Fruit fly (Drosophila melanogaster) whole organism, embryonic: ENCODE measurements around the gene p23.

Source experiments
- B-H2 ChIP-seq: fragments of 200-800 bp; sonication (Bioruptor generic); optimal IDR thresholded peaks from 2 replicates; lab custom pipeline; 2018; ENCODE audit warnings: missing biosample characterization, mild to moderate bottlenecking, missing genetic modification characterization
- BtbVII ChIP-seq: fragments of 200-800 bp; sonication (Bioruptor generic); optimal IDR thresholded peaks from 3 replicates; lab custom pipeline; 2017; ENCODE audit warnings: missing biosample characterization, mild to moderate bottlenecking, missing genetic modification characterization
- Bteb2 ChIP-seq: fragments of 200-800 bp; sonication (Bioruptor generic); optimal IDR thresholded peaks from 2 replicates; lab custom pipeline; 2016; ENCODE audit warnings: missing biosample characterization, missing genetic modification characterization
- CG13894 ChIP-seq: fragments of 200-800 bp; sonication (Bioruptor generic); optimal IDR thresholded peaks from 3 replicates; lab custom pipeline; 2018; ENCODE audit warnings: missing biosample characterization, mild to moderate bottlenecking, missing genetic modification characterization, moderate library complexity
- CG18599 ChIP-seq: fragments of 200-800 bp; sonication (Bioruptor generic); optimal IDR thresholded peaks from 3 replicates; lab custom pipeline; 2017; ENCODE audit warnings: missing biosample characterization, missing genetic modification characterization, mild to moderate bottlenecking, moderate library complexity, missing genetic modification reagents
- CG2678 ChIP-seq: fragments of 200-800 bp; sonication (Bioruptor generic); optimal IDR thresholded peaks from 3 replicates; lab custom pipeline; 2019; ENCODE audit warnings: missing biosample characterization, mild to moderate bottlenecking, missing genetic modification characterization, moderate library complexity
- CG31365 ChIP-seq: fragments of 200-800 bp; sonication (Bioruptor generic); optimal IDR thresholded peaks from 2 replicates; lab custom pipeline; 2018; ENCODE audit warnings: missing biosample characterization, mild to moderate bottlenecking, missing genetic modification characterization
- CG32532 ChIP-seq: fragments of 200-800 bp; sonication (Bioruptor generic); IDR thresholded peaks from 2 replicates; pipeline ENCODE4 v1.3.6; 2022; ENCODE audit warnings: missing biosample characterization, missing genetic modification characterization
- CG3407 ChIP-seq: fragments of 200-800 bp; sonication (Bioruptor generic); optimal IDR thresholded peaks from 2 replicates; lab custom pipeline; 2018; ENCODE audit warnings: missing biosample characterization, mild to moderate bottlenecking, missing genetic modification characterization
- CG4854 ChIP-seq: fragments of 200-800 bp; sonication (Bioruptor generic); optimal IDR thresholded peaks from 2 replicates; lab custom pipeline; 2016; ENCODE audit warnings: missing biosample characterization, missing genetic modification characterization, inconsistent platforms
- CG5180 ChIP-seq: fragments of 200-800 bp; sonication (Bioruptor generic); optimal IDR thresholded peaks from 3 replicates; lab custom pipeline; 2017; ENCODE audit warnings: missing biosample characterization, missing genetic modification characterization, mild to moderate bottlenecking, moderate library complexity, missing genetic modification reagents
- CG7786 ChIP-seq: fragments of 200-800 bp; sonication (Bioruptor generic); optimal IDR thresholded peaks from 2 replicates; lab custom pipeline; 2016; ENCODE audit warnings: missing biosample characterization, missing genetic modification characterization
- CG7928 ChIP-seq: fragments of 200-800 bp; sonication (Bioruptor generic); optimal IDR thresholded peaks from 2 replicates; lab custom pipeline; 2017; ENCODE audit warnings: missing biosample characterization, mild to moderate bottlenecking, missing genetic modification characterization
- CG8089 ChIP-seq: fragments of 200-800 bp; sonication (Bioruptor generic); optimal IDR thresholded peaks from 3 replicates; lab custom pipeline; 2016; ENCODE audit warnings: missing biosample characterization, missing genetic modification characterization
- CG9437 ChIP-seq: fragments of 200-800 bp; sonication (Bioruptor generic); optimal IDR thresholded peaks from 2 replicates; lab custom pipeline; 2018; ENCODE audit warnings: missing biosample characterization, mild to moderate bottlenecking, missing genetic modification characterization
- CG9797 ChIP-seq: fragments of 200-800 bp; sonication (Bioruptor generic); optimal IDR thresholded peaks from 3 replicates; lab custom pipeline; 2018; ENCODE audit warnings: missing biosample characterization, mild to moderate bottlenecking, missing genetic modification characterization
- Dll ChIP-seq: fragments of 200-800 bp; sonication (Bioruptor generic); IDR thresholded peaks from 4 replicates; pipeline ENCODE4 v1.3.6; 2022; ENCODE audit warnings: missing biosample characterization, missing genetic modification characterization; ENCODE audit not compliant: partially characterized antibody
- Doc3 ChIP-seq: fragments of 200-800 bp; sonication (Bioruptor generic); IDR thresholded peaks from 3 replicates; pipeline ENCODE4 v1.3.6; 2022; ENCODE audit warnings: missing biosample characterization, missing genetic modification characterization; ENCODE audit not compliant: partially characterized antibody
- E2f1 ChIP-seq: fragments of 200-800 bp; sonication (Bioruptor generic); IDR thresholded peaks from 2 replicates; pipeline ENCODE4 v1.3.6; 2022; ENCODE audit warnings: missing biosample characterization, missing genetic modification characterization
- HmgZ ChIP-seq: fragments of 200-800 bp; sonication (Bioruptor generic); optimal IDR thresholded peaks from 2 replicates; lab custom pipeline; 2018; ENCODE audit warnings: missing biosample characterization, mild to moderate bottlenecking, missing genetic modification characterization
- NFAT ChIP-seq: fragments of 200-800 bp; sonication (Bioruptor generic); IDR thresholded peaks from 2 replicates; pipeline ENCODE4 v1.3.6; 2022; ENCODE audit warnings: missing biosample characterization, missing genetic modification characterization
- Nf-YA ChIP-seq: fragments of 200-800 bp; sonication (Bioruptor generic); IDR thresholded peaks from 2 replicates; pipeline ENCODE4 v1.3.6; 2022; ENCODE audit warnings: missing biosample characterization, missing genetic modification characterization
- Oaz ChIP-seq: fragments of 200-800 bp; sonication (Bioruptor generic); IDR thresholded peaks from 2 replicates; pipeline ENCODE4 v1.3.6; 2022; ENCODE audit warnings: missing biosample characterization, missing genetic modification characterization
- al ChIP-seq: fragments of 200-800 bp; sonication (Bioruptor generic); IDR thresholded peaks from 2 replicates; pipeline ENCODE4 v1.3.6; 2022; ENCODE audit warnings: missing biosample characterization, missing genetic modification characterization
- amos ChIP-seq: fragments of 200-800 bp; sonication (Bioruptor generic); IDR thresholded peaks from 2 replicates; pipeline ENCODE4 v1.3.6; 2022; ENCODE audit warnings: missing biosample characterization, missing genetic modification characterization; ENCODE audit not compliant: partially characterized antibody
- ash1 ChIP-seq: fragments of 200-800 bp; sonication (Bioruptor generic); optimal IDR thresholded peaks from 2 replicates; lab custom pipeline; 2018; ENCODE audit warnings: missing biosample characterization, mild to moderate bottlenecking, missing genetic modification characterization
- az2 ChIP-seq: fragments of 200-800 bp; sonication (Bioruptor generic); optimal IDR thresholded peaks from 3 replicates; lab custom pipeline; 2016; ENCODE audit warnings: missing biosample characterization, missing genetic modification characterization
- cad ChIP-seq: fragments of >200 bp; optimal IDR thresholded peaks from 2 replicates; lab custom pipeline; 2017; ENCODE audit warnings: missing biosample characterization, missing genetic modification characterization
- cato ChIP-seq: fragments of 200-800 bp; sonication (Bioruptor generic); optimal IDR thresholded peaks from 2 replicates; lab custom pipeline; 2016; ENCODE audit warnings: missing biosample characterization, missing genetic modification characterization, borderline replicate concordance
- caup ChIP-seq: fragments of 200-800 bp; sonication (Bioruptor generic); optimal IDR thresholded peaks from 3 replicates; lab custom pipeline; 2017; ENCODE audit warnings: missing biosample characterization, mild to moderate bottlenecking, missing genetic modification characterization, moderate library complexity; ENCODE audit not compliant: severe bottlenecking
- corto ChIP-seq: fragments of 200-800 bp; sonication (Bioruptor generic); optimal IDR thresholded peaks from 2 replicates; lab custom pipeline; 2016; ENCODE audit warnings: missing biosample characterization, mild to moderate bottlenecking, missing genetic modification characterization, moderate library complexity
- crc ChIP-seq: fragments of 200-800 bp; sonication (Bioruptor generic); optimal IDR thresholded peaks from 2 replicates; lab custom pipeline; 2016; ENCODE audit warnings: missing biosample characterization, missing genetic modification characterization
- dati ChIP-seq: fragments of 200-800 bp; sonication (Bioruptor generic); IDR thresholded peaks from 2 replicates; pipeline ENCODE4 v1.3.6; 2022; ENCODE audit warnings: missing biosample characterization, missing genetic modification characterization
- hth ChIP-seq: fragments of >200 bp; optimal IDR thresholded peaks from 2 replicates; lab custom pipeline; 2017; ENCODE audit warnings: inconsistent platforms
- kah ChIP-seq: fragments of 200-800 bp; sonication (Bioruptor generic); optimal IDR thresholded peaks from 2 replicates; lab custom pipeline; 2018; ENCODE audit warnings: missing biosample characterization, mild to moderate bottlenecking, missing genetic modification characterization
- klu ChIP-seq: fragments of 200-800 bp; sonication (Bioruptor generic); IDR thresholded peaks from 2 replicates; pipeline ENCODE4 v1.3.6; 2022; ENCODE audit warnings: missing biosample characterization, missing genetic modification characterization
- lab ChIP-seq: fragments of 200-800 bp; sonication (Bioruptor generic); optimal IDR thresholded peaks from 3 replicates; lab custom pipeline; 2017; ENCODE audit warnings: missing biosample characterization, missing genetic modification characterization, mild to moderate bottlenecking, moderate library complexity, missing genetic modification reagents
- lilli ChIP-seq: fragments of 200-800 bp; sonication (Bioruptor generic); optimal IDR thresholded peaks from 3 replicates; lab custom pipeline; 2016; ENCODE audit warnings: missing biosample characterization, missing genetic modification characterization
- mirr ChIP-seq: fragments of 200-800 bp; sonication (Bioruptor generic); optimal IDR thresholded peaks from 3 replicates; lab custom pipeline; 2018; ENCODE audit warnings: missing biosample characterization, mild to moderate bottlenecking, missing genetic modification characterization
- otp ChIP-seq: fragments of 200-800 bp; sonication (Bioruptor generic); IDR thresholded peaks from 3 replicates; pipeline ENCODE4, ENCODE4 v1.3.6; 2022; ENCODE audit warnings: missing biosample characterization, missing genetic modification characterization
- p53 ChIP-seq: fragments of 200-800 bp; sonication (Bioruptor generic); optimal IDR thresholded peaks from 2 replicates; lab custom pipeline; 2016; ENCODE audit warnings: missing biosample characterization, missing genetic modification characterization
- pfk ChIP-seq: fragments of 200-800 bp; sonication (Bioruptor generic); optimal IDR thresholded peaks from 2 replicates; lab custom pipeline; 2018; ENCODE audit warnings: missing biosample characterization, mild to moderate bottlenecking, missing genetic modification characterization, moderate library complexity
- pho ChIP-seq: fragments of 200-800 bp; sonication (Bioruptor generic); optimal IDR thresholded peaks from 2 replicates; lab custom pipeline; 2016; ENCODE audit warnings: missing biosample characterization, missing genetic modification characterization
- rib ChIP-seq: fragments of 200-800 bp; sonication (Bioruptor generic); IDR thresholded peaks from 2 replicates; pipeline ENCODE4 v1.3.6; 2022; ENCODE audit warnings: missing biosample characterization, missing genetic modification characterization
- schlank ChIP-seq: fragments of 200-800 bp; sonication (Bioruptor generic); optimal IDR thresholded peaks from 2 replicates; lab custom pipeline; 2018; ENCODE audit warnings: missing biosample characterization, mild to moderate bottlenecking, missing genetic modification characterization
- sr ChIP-seq: fragments of 200-800 bp; sonication (Bioruptor generic); IDR thresholded peaks from 3 replicates; pipeline ENCODE4 v1.3.6; 2022; ENCODE audit warnings: missing biosample characterization, missing genetic modification characterization
- tin ChIP-seq: fragments of 200-800 bp; sonication (Bioruptor generic); optimal IDR thresholded peaks from 3 replicates; lab custom pipeline; 2016; ENCODE audit warnings: missing biosample characterization, missing genetic modification characterization
- unpg ChIP-seq: fragments of 200-800 bp; sonication (Bioruptor generic); optimal IDR thresholded peaks from 3 replicates; lab custom pipeline; 2018; ENCODE audit warnings: missing biosample characterization, mild to moderate bottlenecking, missing genetic modification characterization, moderate library complexity
- vnd ChIP-seq: fragments of 200-800 bp; sonication (Bioruptor generic); IDR thresholded peaks from 3 replicates; pipeline ENCODE4 v1.3.6; 2022; ENCODE audit warnings: missing biosample characterization, missing genetic modification characterization; ENCODE audit not compliant: partially characterized antibody
- zen2 ChIP-seq: fragments of 200-800 bp; sonication (Bioruptor generic); IDR thresholded peaks from 3 replicates; pipeline ENCODE4 v1.3.6; 2022; ENCODE audit warnings: missing biosample characterization, missing genetic modification characterization; ENCODE audit not compliant: partially characterized antibody
- zfh1 ChIP-seq: fragments of 200-800 bp; sonication (Bioruptor generic); IDR thresholded peaks from 3 replicates; pipeline ENCODE4 v1.3.6; 2022; ENCODE audit warnings: missing biosample characterization, missing genetic modification characterization
- zfh2 ChIP-seq: fragments of 200-800 bp; sonication (Bioruptor generic); optimal IDR thresholded peaks from 2 replicates; lab custom pipeline; 2016; ENCODE audit warnings: missing biosample characterization, missing genetic modification characterization

The p23 gene

DNA sequence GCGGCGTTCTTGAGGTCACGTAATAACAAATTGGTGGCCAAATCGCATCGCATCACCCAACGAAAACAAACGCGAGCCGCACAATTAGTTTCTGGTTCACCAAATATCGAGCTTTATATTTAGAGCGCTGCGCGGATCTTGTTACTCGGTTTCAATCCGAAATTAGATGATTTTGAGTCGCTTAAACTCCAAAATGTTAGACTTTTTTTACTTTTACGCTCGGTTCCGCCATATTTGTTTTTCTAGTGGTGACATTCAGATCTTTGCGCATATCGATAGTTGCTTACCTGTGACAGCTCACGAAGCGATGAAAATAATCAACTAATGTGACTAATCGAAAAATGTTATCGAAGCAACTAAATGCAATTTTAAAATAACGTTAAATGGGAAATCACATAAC, 40.4 kb upstream of the p23 start, which contains the start of gene Scm (continued):
- TF ChIP-seq kah (GFP tag; lab: Kevin White, UChicago) (no peak), zen2 (GFP tag; lab: Robert Waterston, UW) (peak; percentile 89), CG4854 (peak; percentile 7), CG2678 (tag; lab: Kevin White, UChicago) (no peak), CG13894 (tag; lab: Kevin White, UChicago) (peak; percentile 2), mirr (no peak), unpg (no peak), zfh2 (GFP tag; lab: Kevin White, UChicago) (no peak), cato (GFP tag; lab: Kevin White, UChicago) (no peak), CG5180 (GFP tag; lab: Kevin White, UChicago) (no peak), Dll (GFP tag; lab: Robert Waterston, UW) (peak; percentile 90), pho (GFP tag; lab: Kevin White, UChicago) (no peak), CG31365 (tag; lab: Kevin White, UChicago) (no peak), CG9437 (peak; percentile 91), klu (GFP tag; lab: Robert Waterston, UW) (no peak), cad (no peak), al (GFP tag; lab: Robert Waterston, UW) (no peak), CG7786 (GFP tag; lab: Kevin White, UChicago) (no peak), CG3407 (GFP tag; lab: Kevin White, UChicago) (no peak), NFAT (no peak), p53 (no peak), Nf-YA (GFP tag; lab: Robert Waterston, UW) (no peak), lab (GFP tag; lab: Kevin White, UChicago) (no peak), CG8089 (GFP tag; lab: Kevin White, UChicago) (no peak), zfh1 (no peak), Oaz (no peak), otp (GFP tag; lab: Robert Waterston, UW) (no peak), caup (GFP tag; lab: Kevin White, UChicago) (no peak), rib (GFP tag; lab: Robert Waterston, UW) (no peak), az2 (no peak), hth (lab: Kevin White, UChicago) (no peak), ash1 (GFP tag; lab: Kevin White, UChicago) (no peak), schlank (tag; lab: Kevin White, UChicago) (no peak), lilli (no peak), vnd (peak; percentile 78), E2f1 (GFP tag; lab: Robert Waterston, UW) (no peak), CG32532 (GFP tag; lab: Robert Waterston, UW) (no peak), CG9797 (GFP tag; lab: Kevin White, UChicago) (peak; percentile 20), amos (GFP tag; lab: Robert Waterston, UW) (peak; percentile 92), tin (GFP tag; lab: Kevin White, UChicago) (no peak), CG7928 (GFP tag; lab: Kevin White, UChicago) (no peak), sr (no peak), HmgZ (tag; lab: Kevin White, UChicago) (peak; percentile 70), Bteb2 (GFP tag; lab: Kevin White, UChicago) (no peak), pfk (GFP tag; lab: Kevin White, UChicago) (no peak), B-H2 (GFP tag; lab: Kevin White, UChicago) (no peak), dati (GFP tag; lab: Robert Waterston, UW) (no peak), Doc3 (GFP tag; lab: Robert Waterston, UW) (peak; percentile 90), corto (GFP tag; lab: Kevin White, UChicago) (no peak), crc (GFP tag; lab: Kevin White, UChicago) (no peak), BtbVII (GFP tag; lab: Kevin White, UChicago) (no peak), CG18599 (GFP tag; lab: Kevin White, UChicago) (no peak)
